Worm (Caenorhabditis elegans) whole organism, L4 larva: ENCODE measurements around the gene B0464.9.
A peak's percentile ranks its signal among the peaks of the same experiment; 100 is the strongest.

ENCODE experiments used
- F10B5.3 ChIP-seq: sonication (generic microtip); optimal IDR thresholded peaks from 2 replicates; lab custom pipeline; 2016; ENCODE audit warnings: mild to moderate bottlenecking, missing genetic modification characterization, missing compliant biosample characterization
- F37D6.2 ChIP-seq: sonication (generic microtip); optimal IDR thresholded peaks from 2 replicates; lab custom pipeline; 2016; ENCODE audit warnings: mild to moderate bottlenecking, missing genetic modification characterization, missing compliant biosample characterization
- T26A8.4 ChIP-seq: fragments of 200-800 bp; sonication (Bioruptor generic); IDR thresholded peaks from 2 replicates; pipeline ENCODE4 v1.3.6; 2022; ENCODE audit warnings: missing genetic modification characterization, missing compliant biosample characterization
- Y105C5A.15 ChIP-seq: fragments of 200-800 bp; sonication (Bioruptor generic); IDR thresholded peaks from 2 replicates; pipeline ENCODE4 v1.3.6; 2022; ENCODE audit warnings: missing genetic modification characterization, missing compliant biosample characterization
- Y5F2A.4 ChIP-seq: fragments of 200-800 bp; sonication (Bioruptor generic); optimal IDR thresholded peaks from 2 replicates; lab custom pipeline; 2018; ENCODE audit warnings: mild to moderate bottlenecking, missing genetic modification characterization, missing compliant biosample characterization
- Y75B8A.6 ChIP-seq: fragments of 200-800 bp; sonication (Bioruptor generic); IDR thresholded peaks from 2 replicates; pipeline ENCODE4 v1.3.6; 2022; ENCODE audit warnings: missing genetic modification reagents, missing genetic modification characterization, missing compliant biosample characterization
- aha-1 ChIP-seq: fragments of 150-350 bp; peaks from one replicate; lab custom pipeline; 2014; ENCODE audit warnings: missing biosample characterization, missing genetic modification characterization
- arid-1 ChIP-seq: fragments of 200-800 bp; sonication (Bioruptor generic); conservative IDR thresholded peaks from 2 replicates; pipeline ENCODE4 v1.3.6; 2022; ENCODE audit warnings: missing genetic modification reagents, missing genetic modification characterization, missing compliant biosample characterization
- ceh-44 ChIP-seq: fragments of 200-800 bp; sonication (Bioruptor generic); IDR thresholded peaks from 2 replicates; pipeline ENCODE4 v1.3.6; 2022; ENCODE audit warnings: missing genetic modification reagents, missing genetic modification characterization, missing compliant biosample characterization
- ctbp-1 ChIP-seq: fragments of 200-800 bp; sonication (Bioruptor generic); IDR thresholded peaks from 2 replicates; pipeline ENCODE4 v1.3.6; 2022; ENCODE audit warnings: missing genetic modification reagents, missing genetic modification characterization, missing compliant biosample characterization
- daf-19 ChIP-seq: fragments of 200-800 bp; sonication (Bioruptor generic); conservative IDR thresholded peaks from 2 replicates; pipeline ENCODE4 v1.3.6; 2022; ENCODE audit warnings: missing genetic modification characterization, missing compliant biosample characterization
- dmd-6 ChIP-seq: fragments of 200-800 bp; sonication (Bioruptor generic); IDR thresholded peaks from 2 replicates; pipeline ENCODE4 v1.3.6; 2022; ENCODE audit warnings: missing genetic modification reagents, missing genetic modification characterization, missing compliant biosample characterization
- dmd-8 ChIP-seq: fragments of 200-800 bp; sonication (Bioruptor generic); IDR thresholded peaks from 2 replicates; pipeline ENCODE4 v1.3.6; 2022; ENCODE audit warnings: missing genetic modification characterization, missing compliant biosample characterization
- dpl-1 ChIP-seq: fragments of 150-350 bp; optimal IDR thresholded peaks from 2 replicates; lab custom pipeline; 2014; ENCODE audit warnings: missing biosample characterization, missing genetic modification reagents, missing genetic modification characterization
- fkh-10 ChIP-seq: fragments of 150-350 bp; optimal IDR thresholded peaks from 2 replicates; lab custom pipeline; 2014; ENCODE audit warnings: missing biosample characterization, missing genetic modification reagents, missing genetic modification characterization
- fos-1 ChIP-seq: fragments of 150-350 bp; optimal IDR thresholded peaks from 2 replicates; lab custom pipeline; 2014; ENCODE audit warnings: missing biosample characterization, missing genetic modification characterization
- hlh-11 ChIP-seq: fragments of 200-800 bp; sonication (Bioruptor generic); optimal IDR thresholded peaks from 2 replicates; lab custom pipeline; 2018; ENCODE audit warnings: mild to moderate bottlenecking, missing genetic modification characterization, missing compliant biosample characterization
- hlh-30 ChIP-seq: sonication (generic microtip); optimal IDR thresholded peaks from 2 replicates; lab custom pipeline; 2017; ENCODE audit warnings: antibody characterized with exemption, mild to moderate bottlenecking, missing genetic modification characterization, missing compliant biosample characterization; ENCODE audit not compliant: insufficient read depth
- jun-1 ChIP-seq: fragments of 150-350 bp; optimal IDR thresholded peaks from 2 replicates; lab custom pipeline; 2014; ENCODE audit warnings: missing biosample characterization, missing genetic modification reagents, missing genetic modification characterization
- lim-7 ChIP-seq: fragments of 200-800 bp; sonication (Bioruptor generic); IDR thresholded peaks from 2 replicates; pipeline ENCODE4 v1.3.6; 2022; ENCODE audit warnings: missing genetic modification characterization, missing compliant biosample characterization
- lin-15B ChIP-seq: fragments of 150-350 bp; sonication (generic microtip); optimal IDR thresholded peaks from 3 replicates; lab custom pipeline; 2014; ENCODE audit warnings: missing biosample characterization, missing genetic modification characterization
- lin-29 ChIP-seq: fragments of 200-800 bp; sonication (Bioruptor generic); IDR thresholded peaks from 2 replicates; pipeline ENCODE4 v1.3.6; 2022; ENCODE audit warnings: missing genetic modification reagents, missing genetic modification characterization, missing compliant biosample characterization
- lin-38 ChIP-seq: fragments of 200-800 bp; sonication (Bioruptor generic); IDR thresholded peaks from 2 replicates; pipeline ENCODE4 v1.3.6; 2022; ENCODE audit warnings: missing genetic modification reagents, missing genetic modification characterization, missing compliant biosample characterization
- lin-39 ChIP-seq: fragments of 150-350 bp; optimal IDR thresholded peaks from 2 replicates; lab custom pipeline; 2014; ENCODE audit warnings: missing biosample characterization, missing genetic modification reagents, missing genetic modification characterization
- madf-5 ChIP-seq, 2 experiments: fragments of 200-800 bp; sonication (Bioruptor generic); IDR thresholded peaks; 2 replicates each; pipeline ENCODE4 v1.3.6; 2022; ENCODE audit warnings: missing compliant biosample characterization in 2 of 2, missing genetic modification characterization in 2 of 2
- mdt-29 ChIP-seq: fragments of 200-800 bp; sonication (Bioruptor generic); IDR thresholded peaks from 2 replicates; pipeline ENCODE4 v1.3.6; 2022; ENCODE audit warnings: missing genetic modification reagents, missing genetic modification characterization, missing compliant biosample characterization
- nhr-10 ChIP-seq: fragments of 150-350 bp; optimal IDR thresholded peaks from 2 replicates; lab custom pipeline; 2014; ENCODE audit warnings: missing biosample characterization, missing genetic modification characterization
- nhr-102 ChIP-seq: sonication (generic microtip); optimal IDR thresholded peaks from 2 replicates; lab custom pipeline; 2016; ENCODE audit warnings: mild to moderate bottlenecking, missing genetic modification characterization, moderate library complexity, missing compliant biosample characterization
- nhr-11 ChIP-seq: fragments of 150-350 bp; optimal IDR thresholded peaks from 2 replicates; lab custom pipeline; 2014; ENCODE audit warnings: missing biosample characterization, missing genetic modification characterization
- nhr-28 ChIP-seq: fragments of 150-350 bp; optimal IDR thresholded peaks from 2 replicates; lab custom pipeline; 2014; ENCODE audit warnings: missing biosample characterization, missing genetic modification characterization
- nhr-6 ChIP-seq: fragments of 150-350 bp; optimal IDR thresholded peaks from 2 replicates; lab custom pipeline; 2014; ENCODE audit warnings: missing biosample characterization, missing genetic modification characterization
- nhr-76 ChIP-seq: fragments of 150-350 bp; optimal IDR thresholded peaks from 2 replicates; lab custom pipeline; 2014; ENCODE audit warnings: missing biosample characterization, missing genetic modification characterization
- pha-4 ChIP-seq, 2 experiments: fragments of 150-350 bp in 1 of 2; fragments of 200-800 bp in 1 of 2; sonication (Bioruptor generic) in 1 of 2; IDR thresholded peaks in 1 of 2; optimal IDR thresholded peaks in 1 of 2; 2 replicates each; pipeline versions ENCODE4 v1.3.6 to Lab custom; 2014 to 2022; ENCODE audit warnings: missing genetic modification characterization in 2 of 2, missing genetic modification reagents in 2 of 2, missing biosample characterization in 1 of 2, missing compliant biosample characterization in 1 of 2
- php-3 ChIP-seq: fragments of 200-800 bp; sonication (Bioruptor generic); IDR thresholded peaks from 2 replicates; pipeline ENCODE4 v1.3.6; 2022; ENCODE audit warnings: missing genetic modification reagents, missing genetic modification characterization, missing compliant biosample characterization
- skn-1 ChIP-seq: fragments of 150-350 bp; optimal IDR thresholded peaks from 2 replicates; lab custom pipeline; 2014; ENCODE audit warnings: missing biosample characterization, missing genetic modification characterization
- spr-3 ChIP-seq: fragments of 200-800 bp; sonication (Bioruptor generic); optimal IDR thresholded peaks from 2 replicates; lab custom pipeline; 2018; ENCODE audit warnings: mild to moderate bottlenecking, missing genetic modification characterization, missing compliant biosample characterization
- tag-97 ChIP-seq: fragments of 200-800 bp; sonication (Bioruptor generic); IDR thresholded peaks from 2 replicates; pipeline ENCODE4 v1.3.6; 2022; ENCODE audit warnings: missing genetic modification characterization, missing compliant biosample characterization
- tra-1 ChIP-seq: fragments of 200-800 bp; sonication (Bioruptor generic); IDR thresholded peaks from 2 replicates; pipeline ENCODE4 v1.3.6; 2022; ENCODE audit warnings: missing genetic modification reagents, missing genetic modification characterization, missing compliant biosample characterization
- unc-39 ChIP-seq: sonication (generic microtip); optimal IDR thresholded peaks from 2 replicates; lab custom pipeline; 2017; ENCODE audit warnings: missing biosample characterization, missing genetic modification characterization
- vab-7 ChIP-seq: fragments of 200-800 bp; sonication (Bioruptor generic); IDR thresholded peaks from 2 replicates; pipeline ENCODE4 v1.3.6; 2022; ENCODE audit warnings: missing genetic modification reagents, missing genetic modification characterization, missing compliant biosample characterization
- ztf-7 ChIP-seq: fragments of 150-350 bp; optimal IDR thresholded peaks from 2 replicates; lab custom pipeline; 2014; ENCODE audit warnings: missing biosample characterization, missing genetic modification characterization

B0464.9 gene

ce11 chrIII:9455980-9456658 is 9.4 kb upstream of the B0464.9 start, which contains the start of the genes rheb-1 and spk-1 (continued):
- TF ChIP-seq spr-3 (GFP tag; lab: Kevin White, UChicago) (peak; percentile 64), fkh-10 (GFP tag; lab: Kevin White, UChicago) (peak; percentile 80), skn-1 (tag; lab: Kevin White, UChicago) (no peak), hlh-30 (tag; lab: Kevin White, UChicago) (peak; percentile 97), Y5F2A.4 (GFP tag; lab: Kevin White, UChicago) (no peak), vab-7 (peak; percentile 66), nhr-28 (tag; lab: Kevin White, UChicago) (peak; percentile 90), daf-19 (GFP tag; lab: Robert Waterston, UW) (no peak), jun-1 (tag; lab: Kevin White, UChicago) (no peak), F10B5.3 (tag; lab: Kevin White, UChicago) (peak; percentile 37), dmd-6 (GFP tag; lab: Robert Waterston, UW) (peak; percentile 97), nhr-76 (tag; lab: Kevin White, UChicago) (no peak), Y105C5A.15 (no peak), php-3 (peak; percentile 88), aha-1 (tag; lab: Kevin White, UChicago) (peak; percentile 91), Y75B8A.6 (GFP tag; lab: Robert Waterston, UW) (peak; percentile 29; the same call in 1 of the 2 replicates), nhr-11 (tag; lab: Kevin White, UChicago) (peak; percentile 70), unc-39 (tag; lab: Kevin White, UChicago) (no peak), arid-1 (peak; percentile 85), dmd-8 (GFP tag; lab: Robert Waterston, UW) (no peak), lim-7 (GFP tag; lab: Robert Waterston, UW) (no peak), ctbp-1 (peak; percentile 80), T26A8.4 (GFP tag; lab: Robert Waterston, UW) (peak; percentile 94), nhr-10 (tag; lab: Kevin White, UChicago) (peak; percentile 45), nhr-102 (tag; lab: Kevin White, UChicago) (peak; percentile 89), hlh-11 (peak; percentile 97), mdt-29 (GFP tag; lab: Robert Waterston, UW) (peak; percentile 69; the same call in 1 of the 2 replicates), ceh-44 (GFP tag; lab: Robert Waterston, UW) (0 out of 2 replicates have a peak, but pooled peaks have one; percentile 43), fos-1 (tag; lab: Kevin White, UChicago) (peak; percentile 8), lin-15B (tag; lab: Kevin White, UChicago) (no peak), lin-39 (tag; lab: Kevin White, UChicago) (no peak), ztf-7 (tag; lab: Kevin White, UChicago) (peak; percentile 68), nhr-6 (peak; percentile 94), tra-1 (GFP tag; lab: Robert Waterston, UW) (peak; percentile 91), F37D6.2 (peak; percentile 72), pha-4 (GFP tag; IDR thresholded peaks at IDR 0.05; lab: Robert Waterston, UW) (peak; percentile 82), pha-4 (tag; optimal IDR thresholded peaks at IDR 0.05; lab: Kevin White, UChicago) (peak; percentile 89), tag-97 (GFP tag; lab: Robert Waterston, UW) (no peak), dpl-1 (GFP tag; lab: Kevin White, UChicago) (peak; percentile 76), madf-5 (GFP tag; IDR thresholded peaks at IDR 0.05; lab: Robert Waterston, UW) (0 out of 4 replicates have a peak, but pooled peaks of 1 of the 2 experiments have one; percentile 14), lin-29 (peak; percentile 57; the same call in 1 of the 2 replicates), lin-38 (peak; percentile 86)
